Fruit fly (Drosophila melanogaster) whole organism, embryonic: ENCODE results near the gene CG11251.

Source experiments
- Antp ChIP-seq: fragments of 200-800 bp; sonication (Bioruptor generic); optimal IDR thresholded peaks from 3 replicates; lab custom pipeline; 2016; ENCODE audit warnings: missing biosample characterization, missing genetic modification characterization
- CG11093 ChIP-seq: fragments of 200-800 bp; sonication (Bioruptor generic); IDR thresholded peaks from 3 replicates; pipeline ENCODE4 v1.3.6; 2022; ENCODE audit warnings: missing biosample characterization, missing genetic modification characterization
- CG11456 ChIP-seq: fragments of 200-800 bp; sonication (Bioruptor generic); IDR thresholded peaks from 3 replicates; pipeline ENCODE4 v1.3.6; 2022; ENCODE audit warnings: missing biosample characterization, missing genetic modification characterization
- CG13894 ChIP-seq: fragments of 200-800 bp; sonication (Bioruptor generic); optimal IDR thresholded peaks from 3 replicates; lab custom pipeline; 2018; ENCODE audit warnings: missing biosample characterization, mild to moderate bottlenecking, missing genetic modification characterization, moderate library complexity
- CG14050 ChIP-seq: fragments of 200-800 bp; sonication (Bioruptor generic); IDR thresholded peaks from 3 replicates; pipeline ENCODE4 v1.3.6; 2022; ENCODE audit warnings: missing biosample characterization, missing genetic modification characterization
- CG17829 ChIP-seq: fragments of 200-800 bp; optimal IDR thresholded peaks from 2 replicates; lab custom pipeline; 2019; ENCODE audit warnings: missing biosample characterization, mild to moderate bottlenecking, missing genetic modification characterization, moderate library complexity
- CG18599 ChIP-seq: fragments of 200-800 bp; sonication (Bioruptor generic); optimal IDR thresholded peaks from 3 replicates; lab custom pipeline; 2017; ENCODE audit warnings: missing biosample characterization, missing genetic modification characterization, mild to moderate bottlenecking, moderate library complexity, missing genetic modification reagents
- CG4360 ChIP-seq: fragments of 200-800 bp; sonication (Bioruptor generic); IDR thresholded peaks from 2 replicates; pipeline ENCODE4 v1.3.6; 2022; ENCODE audit warnings: missing biosample characterization, missing genetic modification characterization
- CG4424 ChIP-seq: fragments of 200-800 bp; sonication (Bioruptor generic); optimal IDR thresholded peaks from 3 replicates; lab custom pipeline; 2016; ENCODE audit warnings: missing biosample characterization, missing genetic modification characterization
- CG4707 ChIP-seq: fragments of 200-800 bp; sonication (Bioruptor generic); optimal IDR thresholded peaks from 2 replicates; lab custom pipeline; 2018; ENCODE audit warnings: missing biosample characterization, mild to moderate bottlenecking, missing genetic modification characterization, moderate library complexity
- CG6175 ChIP-seq: fragments of 200-800 bp; sonication (Bioruptor generic); IDR thresholded peaks from 3 replicates; pipeline ENCODE4 v1.3.6; 2022; ENCODE audit warnings: missing biosample characterization, missing genetic modification characterization
- CG6791 ChIP-seq: fragments of 200-800 bp; sonication (Bioruptor generic); IDR thresholded peaks from 3 replicates; pipeline ENCODE4 v1.3.6; 2022; ENCODE audit warnings: missing biosample characterization, missing genetic modification characterization; ENCODE audit not compliant: partially characterized antibody
- CG7745 ChIP-seq: fragments of 200-800 bp; sonication (Bioruptor generic); optimal IDR thresholded peaks from 2 replicates; lab custom pipeline; 2018; ENCODE audit warnings: missing biosample characterization, mild to moderate bottlenecking, missing genetic modification characterization, moderate library complexity
- CG8765 ChIP-seq: fragments of 200-800 bp; sonication (Bioruptor generic); IDR thresholded peaks from 2 replicates; pipeline ENCODE4 v1.3.6; 2022; ENCODE audit warnings: missing biosample characterization, missing genetic modification characterization
- CG8924 ChIP-seq: fragments of 200-800 bp; optimal IDR thresholded peaks from 3 replicates; lab custom pipeline; 2019; ENCODE audit warnings: missing biosample characterization, mild to moderate bottlenecking, missing genetic modification characterization, moderate library complexity
- CG9215 ChIP-seq: fragments of 200-800 bp; sonication (Bioruptor generic); IDR thresholded peaks from 2 replicates; pipeline ENCODE4 v1.3.6; 2022; ENCODE audit warnings: missing biosample characterization, missing genetic modification characterization
- D ChIP-seq, 2 experiments: fragments of 200-800 bp in 1 of 2; fragments of >200 bp in 1 of 2; sonication (Bioruptor generic) in 1 of 2; optimal IDR thresholded peaks; 2 replicates in 1 of 2; 3 replicates in 1 of 2; lab custom pipeline; 2017; ENCODE audit warnings: mild to moderate bottlenecking in 1 of 2, missing biosample characterization in 1 of 2, missing genetic modification characterization in 1 of 2, missing genetic modification reagents in 1 of 2
- Ets65A ChIP-seq: fragments of 200-800 bp; sonication (Bioruptor generic); peaks from one replicate; lab custom pipeline; 2016; ENCODE audit warnings: missing biosample characterization, missing genetic modification characterization
- HHEX ChIP-seq: fragments of 200-800 bp; sonication (Bioruptor generic); optimal IDR thresholded peaks from 3 replicates; lab custom pipeline; 2017; ENCODE audit warnings: missing biosample characterization, mild to moderate bottlenecking, missing genetic modification characterization, missing genetic modification reagents
- Hand ChIP-seq: fragments of 200-800 bp; sonication (Bioruptor generic); optimal IDR thresholded peaks from 2 replicates; lab custom pipeline; 2017; ENCODE audit warnings: mild to moderate bottlenecking, missing biosample characterization, missing genetic modification reagents, missing genetic modification characterization
- Med ChIP-seq: fragments of 200-800 bp; sonication (Bioruptor generic); peaks from one replicate; lab custom pipeline; 2016; ENCODE audit warnings: missing biosample characterization, missing genetic modification characterization, mild to moderate bottlenecking, inconsistent platforms, moderate library complexity
- NC2β ChIP-seq: fragments of 200-800 bp; sonication (Bioruptor generic); optimal IDR thresholded peaks from 2 replicates; lab custom pipeline; 2016; ENCODE audit warnings: missing biosample characterization, missing genetic modification characterization
- Rfx ChIP-seq: fragments of 200-800 bp; sonication (Bioruptor generic); IDR thresholded peaks from 2 replicates; pipeline ENCODE4 v1.3.6; 2022; ENCODE audit warnings: missing biosample characterization, missing genetic modification characterization
- Stat92E ChIP-seq, 3 experiments: fragments of >200 bp in 2 of 3; fragments of 200-800 bp in 1 of 3; sonication (Bioruptor generic) in 1 of 3; optimal IDR thresholded peaks; 2 replicates each; lab custom pipeline; 2017 to 2019; ENCODE audit warnings: missing biosample characterization in 3 of 3, missing genetic modification characterization in 3 of 3, mild to moderate bottlenecking in 1 of 3, moderate library complexity in 1 of 3
- Taf1 ChIP-seq: fragments of 200-800 bp; sonication (Bioruptor generic); IDR thresholded peaks from 2 replicates; pipeline ENCODE4 v1.3.6; 2022; ENCODE audit warnings: missing biosample characterization, missing genetic modification characterization
- ash1 ChIP-seq: fragments of 200-800 bp; sonication (Bioruptor generic); optimal IDR thresholded peaks from 2 replicates; lab custom pipeline; 2018; ENCODE audit warnings: missing biosample characterization, mild to moderate bottlenecking, missing genetic modification characterization
- br ChIP-seq: fragments of >200 bp; optimal IDR thresholded peaks from 2 replicates; lab custom pipeline; 2017
- btn ChIP-seq: fragments of 200-800 bp; sonication (Bioruptor generic); optimal IDR thresholded peaks from 2 replicates; lab custom pipeline; 2016; ENCODE audit warnings: missing biosample characterization, missing genetic modification characterization
- cad ChIP-seq: fragments of >200 bp; optimal IDR thresholded peaks from 2 replicates; lab custom pipeline; 2017; ENCODE audit warnings: missing biosample characterization, missing genetic modification characterization
- crol ChIP-seq: fragments of 200-800 bp; sonication (Bioruptor generic); IDR thresholded peaks from 2 replicates; pipeline ENCODE4 v1.3.6; 2022; ENCODE audit warnings: missing biosample characterization, missing genetic modification characterization
- dm ChIP-seq: fragments of 200-800 bp; sonication (Bioruptor generic); optimal IDR thresholded peaks from 3 replicates; lab custom pipeline; 2016; ENCODE audit warnings: missing biosample characterization, missing genetic modification characterization
- dmrt99B ChIP-seq: fragments of 200-800 bp; sonication (Bioruptor generic); optimal IDR thresholded peaks from 2 replicates; lab custom pipeline; 2018; ENCODE audit warnings: missing biosample characterization, mild to moderate bottlenecking, missing genetic modification characterization, moderate library complexity
- ems ChIP-seq: fragments of 200-800 bp; sonication (Bioruptor generic); optimal IDR thresholded peaks from 3 replicates; lab custom pipeline; 2016; ENCODE audit warnings: missing biosample characterization, missing genetic modification characterization
- eve ChIP-seq, 2 experiments: fragments of >200 bp; optimal IDR thresholded peaks; 2 replicates each; lab custom pipeline; 2017; ENCODE audit warnings: missing biosample characterization in 2 of 2, missing genetic modification characterization in 2 of 2
- fd64A ChIP-seq: fragments of 200-800 bp; sonication (Bioruptor generic); optimal IDR thresholded peaks from 3 replicates; lab custom pipeline; 2018; ENCODE audit warnings: missing biosample characterization, mild to moderate bottlenecking, missing genetic modification characterization
- ftz-f1 ChIP-seq: fragments of 200-800 bp; sonication (Bioruptor generic); optimal IDR thresholded peaks from 2 replicates; lab custom pipeline; 2016; ENCODE audit warnings: missing biosample characterization, missing genetic modification characterization
- gce ChIP-seq: fragments of 200-800 bp; sonication (Bioruptor generic); IDR thresholded peaks from 3 replicates; pipeline ENCODE4 v1.3.6; 2022; ENCODE audit warnings: missing biosample characterization, missing genetic modification characterization
- gsb-n ChIP-seq: fragments of 200-800 bp; sonication (Bioruptor generic); optimal IDR thresholded peaks from 3 replicates; lab custom pipeline; 2018; ENCODE audit warnings: missing biosample characterization, mild to moderate bottlenecking, missing genetic modification characterization
- kni ChIP-seq: fragments of 200-800 bp; sonication (Bioruptor generic); optimal IDR thresholded peaks from 3 replicates; lab custom pipeline; 2017; ENCODE audit warnings: mild to moderate bottlenecking, missing biosample characterization, missing genetic modification reagents, missing genetic modification characterization
- lbe ChIP-seq: fragments of 200-800 bp; sonication (Bioruptor generic); optimal IDR thresholded peaks from 2 replicates; lab custom pipeline; 2016; ENCODE audit warnings: missing biosample characterization, mild to moderate bottlenecking, missing genetic modification characterization
- oc ChIP-seq: fragments of 200-800 bp; sonication (Bioruptor generic); optimal IDR thresholded peaks from 2 replicates; lab custom pipeline; 2018; ENCODE audit warnings: missing biosample characterization, mild to moderate bottlenecking, missing genetic modification characterization, moderate library complexity
- org-1 ChIP-seq: fragments of 200-800 bp; sonication (Bioruptor generic); optimal IDR thresholded peaks from 2 replicates; lab custom pipeline; 2017; ENCODE audit warnings: missing biosample characterization, missing genetic modification characterization
- otp ChIP-seq: fragments of 200-800 bp; sonication (Bioruptor generic); IDR thresholded peaks from 3 replicates; pipeline ENCODE4, ENCODE4 v1.3.6; 2022; ENCODE audit warnings: missing biosample characterization, missing genetic modification characterization
- prd ChIP-seq, 3 experiments: fragments of >200 bp in 2 of 3; fragments of 200-800 bp in 1 of 3; sonication (Bioruptor generic) in 1 of 3; optimal IDR thresholded peaks in 2 of 3; IDR thresholded peaks in 1 of 3; 2 replicates in 2 of 3; 3 replicates in 1 of 3; pipeline versions ENCODE4 v1.3.6 to Lab custom; 2017 to 2022; ENCODE audit warnings: missing biosample characterization in 1 of 3, missing genetic modification characterization in 1 of 3
- pros ChIP-seq: fragments of 200-800 bp; sonication (Bioruptor generic); optimal IDR thresholded peaks from 3 replicates; lab custom pipeline; 2019; ENCODE audit warnings: missing biosample characterization, mild to moderate bottlenecking, missing genetic modification characterization, moderate library complexity
- sens ChIP-seq: fragments of 200-800 bp; sonication (Bioruptor generic); peaks from one replicate; lab custom pipeline; 2016; ENCODE audit warnings: missing biosample characterization, missing genetic modification characterization
- seq ChIP-seq: fragments of 200-800 bp; sonication (Bioruptor generic); IDR thresholded peaks from 2 replicates; pipeline ENCODE4 v1.3.6; 2022; ENCODE audit warnings: missing biosample characterization, missing genetic modification characterization
- sob ChIP-seq: fragments of 200-800 bp; sonication (Bioruptor generic); IDR thresholded peaks from 2 replicates; pipeline ENCODE4 v1.3.6; 2022; ENCODE audit warnings: missing biosample characterization, missing genetic modification characterization
- twi ChIP-seq: fragments of 200-800 bp; optimal IDR thresholded peaks from 2 replicates; lab custom pipeline; 2019; ENCODE audit warnings: missing biosample characterization, mild to moderate bottlenecking, missing genetic modification characterization, moderate library complexity
- usp ChIP-seq: fragments of >200 bp; optimal IDR thresholded peaks from 2 replicates; lab custom pipeline; 2017; ENCODE audit warnings: missing biosample characterization, missing genetic modification characterization
- zen ChIP-seq: fragments of 200-800 bp; sonication (Bioruptor generic); optimal IDR thresholded peaks from 3 replicates; lab custom pipeline; 2018; ENCODE audit warnings: missing biosample characterization, mild to moderate bottlenecking, missing genetic modification characterization, moderate library complexity

CG11251 gene

dm6 chr3L:13133140-13133539, 43.4 kb upstream of the CG11251 start:
- TF ChIP-seq Ets65A (GFP tag; lab: Kevin White, UChicago) (peak; percentile 51), Med (GFP tag; lab: Kevin White, UChicago) (peak; percentile 2), CG14050 (GFP tag; lab: Robert Waterston, UW) (no peak), CG7745 (no peak), gce (GFP tag; lab: Robert Waterston, UW) (no peak), NC2β (GFP tag; lab: Kevin White, UChicago) (no peak), CG11456 (GFP tag; lab: Robert Waterston, UW) (peak; percentile 55; the same call in 1 of the 3 replicates), org-1 (GFP tag; lab: Kevin White, UChicago) (no peak)

- peak; percentile 97 for TF ChIP-seq zen (tag; lab: Kevin White, UChicago)
- peak; percentile 0 for TF ChIP-seq oc
- peak; percentile 99 for TF ChIP-seq D (optimal IDR thresholded peaks at IDR 0.05; lab: Kevin White, UChicago)
- TF ChIP-seq D (GFP tag; optimal IDR thresholded peaks at IDR 0.05; lab: Kevin White, UChicago): peak; percentile 57
- TF ChIP-seq Rfx (GFP tag; lab: Robert Waterston, UW): no peak
- TF ChIP-seq prd (optimal IDR thresholded peaks at IDR 0.05; lab: Kevin White, UChicago): no peak
- TF ChIP-seq prd (GFP tag; IDR thresholded peaks at IDR 0.05; lab: Robert Waterston, UW): peak; percentile 44; the same call in 1 of the 3 replicates
- no peak for TF ChIP-seq CG8924 (tag; lab: Kevin White, UChicago)
- TF ChIP-seq CG17829 (tag; lab: Kevin White, UChicago): peak; percentile 6
- TF ChIP-seq twi: peak; percentile 82
- TF ChIP-seq gsb-n (tag; lab: Kevin White, UChicago): peak; percentile 65
- no peak for TF ChIP-seq btn (GFP tag; lab: Kevin White, UChicago)
- TF ChIP-seq HHEX (GFP tag; lab: Kevin White, UChicago): no peak
- no peak for TF ChIP-seq CG6175 (GFP tag; lab: Robert Waterston, UW)
- peak; percentile 35 for TF ChIP-seq pros (GFP tag; lab: Kevin White, UChicago)
- no peak for TF ChIP-seq br (lab: Kevin White, UChicago)
- TF ChIP-seq Stat92E (GFP tag; optimal IDR thresholded peaks at IDR 0.05; lab: Kevin White, UChicago): peak in 1 of 3 experiments; percentile 38
- TF ChIP-seq CG4424 (GFP tag; lab: Kevin White, UChicago): no peak
- TF ChIP-seq sens (GFP tag; lab: Kevin White, UChicago): peak; percentile 56
- TF ChIP-seq usp: no peak
- peak; percentile 13 for TF ChIP-seq CG7745
- TF ChIP-seq fd64A (GFP tag; lab: Kevin White, UChicago): no peak
- TF ChIP-seq CG6791 (GFP tag; lab: Robert Waterston, UW): 0 out of 3 replicates have a peak, but pooled peaks have one; percentile 41
- no peak for TF ChIP-seq CG8765 (GFP tag; lab: Robert Waterston, UW)
- no peak for TF ChIP-seq seq
- TF ChIP-seq eve (GFP tag; optimal IDR thresholded peaks at IDR 0.05; lab: Kevin White, UChicago): peak in 1 of 2 experiments; percentile 28
- TF ChIP-seq ftz-f1: no peak
- no peak for TF ChIP-seq CG4360
- TF ChIP-seq Med (GFP tag; lab: Kevin White, UChicago): peak; percentile 3
- TF ChIP-seq kni: peak; percentile 61
- TF ChIP-seq cad: peak; percentile 56
- no peak for TF ChIP-seq crol (GFP tag; lab: Robert Waterston, UW)
Observed at dm6 chr3L:13120146-13120545, 30.4 kb upstream of the CG11251 start.

DNA sequence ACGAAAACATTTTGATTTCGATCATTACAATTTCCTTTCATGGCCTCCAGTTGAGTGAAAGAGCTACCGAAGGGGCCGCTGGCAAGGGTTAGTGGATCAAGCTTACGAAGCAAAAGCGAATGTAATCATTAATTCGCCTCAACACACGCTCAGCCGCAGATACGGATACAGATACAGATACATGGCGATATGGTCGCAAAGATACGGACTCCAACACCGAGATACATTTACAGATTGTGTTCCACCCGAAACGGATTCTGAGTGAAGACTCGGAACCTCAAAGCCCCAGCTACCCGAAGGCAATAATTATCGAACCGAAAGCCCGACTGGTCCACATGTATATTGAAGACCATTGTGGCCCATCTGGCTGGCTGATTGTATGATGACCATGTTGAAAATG, 29.2 kb upstream of the CG11251 start:
- TF ChIP-seq CG4707: no peak
- no peak for TF ChIP-seq Antp (GFP tag; lab: Kevin White, UChicago)
- no peak for TF ChIP-seq dm (GFP tag; lab: Kevin White, UChicago)
- no peak for TF ChIP-seq lbe (GFP tag; lab: Kevin White, UChicago)
- no peak for TF ChIP-seq Taf1 (GFP tag; lab: Robert Waterston, UW)
- TF ChIP-seq CG13894 (tag; lab: Kevin White, UChicago): peak; percentile 25
- TF ChIP-seq sob (GFP tag; lab: Robert Waterston, UW): no peak
- TF ChIP-seq ash1 (GFP tag; lab: Kevin White, UChicago): no peak
- no peak for TF ChIP-seq dmrt99B (tag; lab: Kevin White, UChicago)
- no peak for TF ChIP-seq otp (GFP tag; lab: Robert Waterston, UW)
- TF ChIP-seq Hand (GFP tag; lab: Kevin White, UChicago): no peak
- TF ChIP-seq CG9215: no peak
- TF ChIP-seq CG18599 (GFP tag; lab: Kevin White, UChicago): no peak
- no peak for TF ChIP-seq CG11093
- no peak for TF ChIP-seq ems (GFP tag; lab: Kevin White, UChicago)
